Fruit fly (Drosophila melanogaster) whole organism, embryonic: ENCODE measurements around the gene frj.

Source experiments
- Atf-2 ChIP-seq: fragments of 200-800 bp; sonication (Bioruptor generic); optimal IDR thresholded peaks from 2 replicates; lab custom pipeline; 2016; ENCODE audit warnings: missing biosample characterization, missing genetic modification characterization
- Atf6 ChIP-seq: fragments of 200-800 bp; sonication (Bioruptor generic); IDR thresholded peaks from 2 replicates; pipeline ENCODE4 v1.3.6; 2022; ENCODE audit warnings: missing biosample characterization, missing genetic modification characterization
- CG10321 ChIP-seq: fragments of 200-800 bp; sonication (Bioruptor generic); IDR thresholded peaks from 2 replicates; pipeline ENCODE4 v1.3.6; 2022; ENCODE audit warnings: missing biosample characterization, missing genetic modification characterization
- CG12942 ChIP-seq: fragments of 200-800 bp; sonication (Bioruptor generic); optimal IDR thresholded peaks from 3 replicates; lab custom pipeline; 2016; ENCODE audit warnings: missing biosample characterization, missing genetic modification characterization
- CG15601 ChIP-seq: fragments of 200-800 bp; sonication (Bioruptor generic); optimal IDR thresholded peaks from 3 replicates; lab custom pipeline; 2019; ENCODE audit warnings: missing biosample characterization, mild to moderate bottlenecking, missing genetic modification characterization, moderate library complexity
- CG16815 ChIP-seq: fragments of 200-800 bp; sonication (Bioruptor generic); optimal IDR thresholded peaks from 3 replicates; lab custom pipeline; 2017; ENCODE audit warnings: missing biosample characterization, mild to moderate bottlenecking, missing genetic modification characterization
- CG17328 ChIP-seq: fragments of 200-800 bp; sonication (Bioruptor generic); IDR thresholded peaks from 2 replicates; pipeline ENCODE4 v1.3.6; 2022; ENCODE audit warnings: missing biosample characterization, missing genetic modification characterization
- CG2889 ChIP-seq: fragments of 200-800 bp; sonication (Bioruptor generic); IDR thresholded peaks from 3 replicates; pipeline ENCODE4 v1.3.6; 2022; ENCODE audit warnings: missing biosample characterization, missing genetic modification characterization
- CG31365 ChIP-seq: fragments of 200-800 bp; sonication (Bioruptor generic); optimal IDR thresholded peaks from 2 replicates; lab custom pipeline; 2018; ENCODE audit warnings: missing biosample characterization, mild to moderate bottlenecking, missing genetic modification characterization
- CG3407 ChIP-seq: fragments of 200-800 bp; sonication (Bioruptor generic); optimal IDR thresholded peaks from 2 replicates; lab custom pipeline; 2018; ENCODE audit warnings: missing biosample characterization, mild to moderate bottlenecking, missing genetic modification characterization
- CG34224 ChIP-seq: fragments of 200-800 bp; sonication (Bioruptor generic); IDR thresholded peaks from 3 replicates; pipeline ENCODE4 v1.3.6; 2022; ENCODE audit warnings: missing biosample characterization, missing genetic modification characterization; ENCODE audit not compliant: partially characterized antibody
- CG3847 ChIP-seq: fragments of 200-800 bp; sonication (Bioruptor generic); IDR thresholded peaks from 2 replicates; pipeline ENCODE4 v1.3.6; 2022; ENCODE audit warnings: missing biosample characterization, missing genetic modification characterization
- CG4854 ChIP-seq: fragments of 200-800 bp; sonication (Bioruptor generic); optimal IDR thresholded peaks from 2 replicates; lab custom pipeline; 2016; ENCODE audit warnings: missing biosample characterization, missing genetic modification characterization, inconsistent platforms
- CG6765 ChIP-seq: fragments of 200-800 bp; sonication (Bioruptor generic); optimal IDR thresholded peaks from 3 replicates; lab custom pipeline; 2017; ENCODE audit warnings: missing biosample characterization, mild to moderate bottlenecking, missing genetic modification characterization
- CG7786 ChIP-seq: fragments of 200-800 bp; sonication (Bioruptor generic); optimal IDR thresholded peaks from 2 replicates; lab custom pipeline; 2016; ENCODE audit warnings: missing biosample characterization, missing genetic modification characterization
- CG8281 ChIP-seq: fragments of 200-800 bp; sonication (Bioruptor generic); optimal IDR thresholded peaks from 2 replicates; lab custom pipeline; 2018; ENCODE audit warnings: missing biosample characterization, mild to moderate bottlenecking, missing genetic modification characterization, moderate library complexity
- CrebB ChIP-seq: fragments of 200-800 bp; sonication (Bioruptor generic); optimal IDR thresholded peaks from 3 replicates; lab custom pipeline; 2018; ENCODE audit warnings: missing biosample characterization, mild to moderate bottlenecking, missing genetic modification characterization
- Dfd ChIP-seq, 2 experiments: fragments of >200 bp; optimal IDR thresholded peaks; 2 replicates each; lab custom pipeline; 2017; ENCODE audit warnings: missing biosample characterization in 2 of 2, missing genetic modification characterization in 2 of 2
- Ets97D ChIP-seq: fragments of 200-800 bp; sonication (Bioruptor generic); optimal IDR thresholded peaks from 3 replicates; lab custom pipeline; 2016; ENCODE audit warnings: missing biosample characterization, missing genetic modification characterization
- Hmr ChIP-seq: fragments of 200-800 bp; sonication (Bioruptor generic); optimal IDR thresholded peaks from 3 replicates; lab custom pipeline; 2017; ENCODE audit warnings: mild to moderate bottlenecking, missing biosample characterization, missing genetic modification reagents, missing genetic modification characterization
- Jarid2 ChIP-seq: fragments of 200-800 bp; sonication (Bioruptor generic); optimal IDR thresholded peaks from 3 replicates; lab custom pipeline; 2017; ENCODE audit warnings: mild to moderate bottlenecking, missing biosample characterization, missing genetic modification reagents, missing genetic modification characterization
- Lhr ChIP-seq: fragments of 200-800 bp; sonication (Bioruptor generic); optimal IDR thresholded peaks from 3 replicates; lab custom pipeline; 2017; ENCODE audit warnings: mild to moderate bottlenecking, missing biosample characterization, missing genetic modification reagents, missing genetic modification characterization
- MTF-1 ChIP-seq: fragments of 200-800 bp; sonication (Bioruptor generic); optimal IDR thresholded peaks from 2 replicates; lab custom pipeline; 2018; ENCODE audit warnings: missing biosample characterization, mild to moderate bottlenecking, missing genetic modification characterization, borderline replicate concordance
- Max ChIP-seq: fragments of 200-800 bp; sonication (Bioruptor generic); optimal IDR thresholded peaks from 2 replicates; lab custom pipeline; 2016; ENCODE audit warnings: missing biosample characterization, mild to moderate bottlenecking, missing genetic modification characterization
- NFAT ChIP-seq: fragments of 200-800 bp; sonication (Bioruptor generic); IDR thresholded peaks from 2 replicates; pipeline ENCODE4 v1.3.6; 2022; ENCODE audit warnings: missing biosample characterization, missing genetic modification characterization
- Nf-YC ChIP-seq: fragments of 200-800 bp; optimal IDR thresholded peaks from 3 replicates; lab custom pipeline; 2019; ENCODE audit warnings: missing biosample characterization, mild to moderate bottlenecking, missing genetic modification characterization, moderate library complexity
- Opbp ChIP-seq: fragments of 200-800 bp; sonication (Bioruptor generic); IDR thresholded peaks from 3 replicates; pipeline ENCODE4 v1.3.6; 2022; ENCODE audit warnings: missing biosample characterization, missing genetic modification characterization; ENCODE audit not compliant: partially characterized antibody
- Ssrp ChIP-seq: fragments of 200-800 bp; sonication (Bioruptor generic); optimal IDR thresholded peaks from 2 replicates; lab custom pipeline; 2018; ENCODE audit warnings: missing biosample characterization, mild to moderate bottlenecking, missing genetic modification characterization, moderate library complexity
- aop ChIP-seq: fragments of 200-800 bp; sonication (Bioruptor generic); IDR thresholded peaks from 2 replicates; pipeline ENCODE4 v1.3.6; 2022; ENCODE audit warnings: missing biosample characterization, missing genetic modification characterization
- bab2 ChIP-seq: fragments of 200-800 bp; sonication (Bioruptor generic); optimal IDR thresholded peaks from 2 replicates; lab custom pipeline; 2016; ENCODE audit warnings: missing biosample characterization, missing genetic modification characterization
- dimm ChIP-seq: fragments of 200-800 bp; sonication (Bioruptor generic); IDR thresholded peaks from 2 replicates; pipeline ENCODE4 v1.3.6; 2022; ENCODE audit warnings: missing biosample characterization, missing genetic modification characterization
- disco-r ChIP-seq: fragments of 200-800 bp; sonication (Bioruptor generic); optimal IDR thresholded peaks from 2 replicates; lab custom pipeline; 2016; ENCODE audit warnings: missing biosample characterization, missing genetic modification characterization
- dmrt99B ChIP-seq: fragments of 200-800 bp; sonication (Bioruptor generic); optimal IDR thresholded peaks from 2 replicates; lab custom pipeline; 2018; ENCODE audit warnings: missing biosample characterization, mild to moderate bottlenecking, missing genetic modification characterization, moderate library complexity
- emc ChIP-seq: fragments of 200-800 bp; sonication (Bioruptor generic); optimal IDR thresholded peaks from 2 replicates; lab custom pipeline; 2016; ENCODE audit warnings: missing biosample characterization, missing genetic modification characterization
- ewg ChIP-seq: fragments of 200-800 bp; sonication (Bioruptor generic); optimal IDR thresholded peaks from 3 replicates; lab custom pipeline; 2017; ENCODE audit warnings: mild to moderate bottlenecking, missing biosample characterization, missing genetic modification reagents, missing genetic modification characterization
- fd3F ChIP-seq: fragments of 200-800 bp; sonication (Bioruptor generic); optimal IDR thresholded peaks from 2 replicates; lab custom pipeline; 2018; ENCODE audit warnings: missing biosample characterization, mild to moderate bottlenecking, missing genetic modification characterization, moderate library complexity
- gcm ChIP-seq: fragments of 200-800 bp; sonication (Bioruptor generic); optimal IDR thresholded peaks from 2 replicates; lab custom pipeline; 2019; ENCODE audit warnings: missing biosample characterization, mild to moderate bottlenecking, missing genetic modification characterization, moderate library complexity
- gcm2 ChIP-seq: fragments of 200-800 bp; sonication (Bioruptor generic); optimal IDR thresholded peaks from 2 replicates; lab custom pipeline; 2016; ENCODE audit warnings: missing biosample characterization, missing genetic modification characterization
- her ChIP-seq: fragments of 200-800 bp; sonication (Bioruptor generic); optimal IDR thresholded peaks from 2 replicates; lab custom pipeline; 2016; ENCODE audit warnings: missing biosample characterization, missing genetic modification characterization
- inv ChIP-seq: fragments of 200-800 bp; sonication (Bioruptor generic); IDR thresholded peaks from 2 replicates; pipeline ENCODE4 v1.3.6; 2022; ENCODE audit warnings: missing biosample characterization, missing genetic modification characterization; ENCODE audit not compliant: partially characterized antibody
- maf-S ChIP-seq: fragments of 200-800 bp; sonication (Bioruptor generic); optimal IDR thresholded peaks from 2 replicates; lab custom pipeline; 2016; ENCODE audit warnings: missing biosample characterization, missing genetic modification characterization
- nerfin-2 ChIP-seq: fragments of 200-800 bp; sonication (Bioruptor generic); IDR thresholded peaks from 2 replicates; pipeline ENCODE4 v1.3.6; 2022; ENCODE audit warnings: missing biosample characterization, missing genetic modification characterization; ENCODE audit not compliant: partially characterized antibody
- peb ChIP-seq: fragments of 200-800 bp; sonication (Bioruptor generic); IDR thresholded peaks from 2 replicates; pipeline ENCODE4 v1.3.6; 2022; ENCODE audit warnings: missing biosample characterization, missing genetic modification characterization
- pnt ChIP-seq: fragments of 200-800 bp; sonication (Bioruptor generic); optimal IDR thresholded peaks from 3 replicates; lab custom pipeline; 2016; ENCODE audit warnings: missing biosample characterization, missing genetic modification characterization
- sim ChIP-seq: fragments of 200-800 bp; sonication (Bioruptor generic); IDR thresholded peaks from 2 replicates; pipeline ENCODE4 v1.3.6; 2022; ENCODE audit warnings: missing biosample characterization, missing genetic modification characterization
- sima ChIP-seq: fragments of 200-800 bp; sonication (Bioruptor generic); optimal IDR thresholded peaks from 2 replicates; lab custom pipeline; 2016; ENCODE audit warnings: missing biosample characterization, missing genetic modification characterization
- tll ChIP-seq, 2 experiments: fragments of 200-800 bp in 1 of 2; fragments of >200 bp in 1 of 2; sonication (Bioruptor generic) in 1 of 2; optimal IDR thresholded peaks; 2 replicates each; lab custom pipeline; 2017 to 2019; ENCODE audit warnings: missing biosample characterization in 2 of 2, missing genetic modification characterization in 2 of 2, mild to moderate bottlenecking in 1 of 2, moderate library complexity in 1 of 2
- tup ChIP-seq: fragments of 200-800 bp; sonication (Bioruptor generic); optimal IDR thresholded peaks from 2 replicates; lab custom pipeline; 2016; ENCODE audit warnings: missing biosample characterization, mild to moderate bottlenecking, missing genetic modification characterization, moderate library complexity

Gene frj

dm6 chr2L:6480212-6480994, 24.6 kb downstream of the frj start, which contains the start of the genes Sec61alpha and Daxx (continued):
- peak; percentile 63 for TF ChIP-seq CG17328 (GFP tag; lab: Robert Waterston, UW)
- TF ChIP-seq Lhr (GFP tag; lab: Kevin White, UChicago), result peak; percentile 77
- peak; percentile 68 for TF ChIP-seq peb
- TF ChIP-seq Opbp (GFP tag; lab: Robert Waterston, UW), result peak; percentile 100
- TF ChIP-seq CG8281, result peak; percentile 52
- TF ChIP-seq aop (GFP tag; lab: Robert Waterston, UW), result peak; percentile 46; the same call in 1 of the 2 replicates
- TF ChIP-seq gcm (GFP tag; lab: Kevin White, UChicago), result peak; percentile 65
- no peak for TF ChIP-seq Dfd (GFP tag; optimal IDR thresholded peaks at IDR 0.05; lab: Kevin White, UChicago)
- TF ChIP-seq tll (GFP tag; optimal IDR thresholded peaks at IDR 0.05; lab: Kevin White, UChicago), result peak; percentile 4 to 69
- TF ChIP-seq NFAT (GFP tag; lab: Robert Waterston, UW), result peak; percentile 87
- TF ChIP-seq CG4854 (GFP tag; lab: Kevin White, UChicago), result peak; percentile 64
- peak; percentile 46; the same call in 1 of the 2 replicates for TF ChIP-seq CG10321 (GFP tag; lab: Robert Waterston, UW)
- peak; percentile 45 for TF ChIP-seq CG3407
- peak; percentile 81 for TF ChIP-seq fd3F (GFP tag; lab: Kevin White, UChicago)
- peak; percentile 78 for TF ChIP-seq disco-r (GFP tag; lab: Kevin White, UChicago)
- peak; percentile 87 for TF ChIP-seq CG12942 (GFP tag; lab: Kevin White, UChicago)
- peak; percentile 81 for TF ChIP-seq Atf-2 (GFP tag; lab: Kevin White, UChicago)
- no peak for TF ChIP-seq MTF-1 (GFP tag; lab: Kevin White, UChicago)
- TF ChIP-seq gcm2 (GFP tag; lab: Kevin White, UChicago), result peak; percentile 43
- peak; percentile 91 for TF ChIP-seq pnt (GFP tag; lab: Kevin White, UChicago)
- peak; percentile 92 for TF ChIP-seq maf-S (GFP tag; lab: Kevin White, UChicago)
- peak; percentile 72 for TF ChIP-seq dimm (GFP tag; lab: Robert Waterston, UW)
- peak; percentile 93 for TF ChIP-seq Ets97D (GFP tag; lab: Kevin White, UChicago)
- peak; percentile 85 for TF ChIP-seq CG2889
- TF ChIP-seq CG7786, result peak; percentile 90
- peak; percentile 67 for TF ChIP-seq CG6765 (GFP tag; lab: Kevin White, UChicago)
- TF ChIP-seq CG34224 (GFP tag; lab: Robert Waterston, UW), result peak; percentile 99
- TF ChIP-seq Ssrp (tag; lab: Kevin White, UChicago), result peak; percentile 45
- TF ChIP-seq nerfin-2 (GFP tag; lab: Robert Waterston, UW), result peak; percentile 99
- peak; percentile 37 for TF ChIP-seq sima (GFP tag; lab: Kevin White, UChicago)
- TF ChIP-seq Hmr, result peak; percentile 91
- peak; percentile 78 for TF ChIP-seq CG15601
- peak; percentile 80 for TF ChIP-seq bab2 (GFP tag; lab: Kevin White, UChicago)
- peak; percentile 78 for TF ChIP-seq Nf-YC
- TF ChIP-seq CrebB (tag; lab: Kevin White, UChicago), result peak; percentile 63
- TF ChIP-seq inv (GFP tag; lab: Robert Waterston, UW), result peak; percentile 100
- peak; percentile 88 for TF ChIP-seq CG3847
- peak; percentile 80 for TF ChIP-seq Atf6 (GFP tag; lab: Robert Waterston, UW)
- TF ChIP-seq Max, result peak; percentile 46
- TF ChIP-seq dmrt99B (tag; lab: Kevin White, UChicago), result peak; percentile 76
- peak; percentile 18; the same call in 1 of the 2 replicates for TF ChIP-seq sim (GFP tag; lab: Robert Waterston, UW)
- TF ChIP-seq her (GFP tag; lab: Kevin White, UChicago), result peak; percentile 80
- peak; percentile 63 for TF ChIP-seq ewg (GFP tag; lab: Kevin White, UChicago)
- TF ChIP-seq Jarid2 (GFP tag; lab: Kevin White, UChicago), result no peak
- peak; percentile 75 for TF ChIP-seq emc (GFP tag; lab: Kevin White, UChicago)
- peak; percentile 73 for TF ChIP-seq CG16815 (GFP tag; lab: Kevin White, UChicago)
- TF ChIP-seq CG31365 (tag; lab: Kevin White, UChicago), result no peak
- TF ChIP-seq tup (GFP tag; lab: Kevin White, UChicago), result peak; percentile 69
